Worm (Caenorhabditis elegans) whole organism, L4 larva: ENCODE results near the gene B0524.3.
A peak's percentile ranks its signal among the peaks of the same experiment; 100 is the strongest.

Experiments
- Y75B8A.6 ChIP-seq: fragments of 200-800 bp; sonication (Bioruptor generic); IDR thresholded peaks from 2 replicates; pipeline ENCODE4 v1.3.6; 2022; ENCODE audit warnings: missing genetic modification reagents, missing genetic modification characterization, missing compliant biosample characterization
- ZK337.2 ChIP-seq: fragments of 200-800 bp; sonication (Bioruptor generic); IDR thresholded peaks from 2 replicates; pipeline ENCODE4 v1.3.6; 2022; ENCODE audit warnings: missing genetic modification reagents, missing genetic modification characterization, missing compliant biosample characterization
- aly-2 ChIP-seq: sonication (generic microtip); optimal IDR thresholded peaks from 2 replicates; lab custom pipeline; 2018; ENCODE audit warnings: missing biosample characterization, missing genetic modification characterization
- ama-1 ChIP-seq: fragments of 150-350 bp; optimal IDR thresholded peaks from 2 replicates; lab custom pipeline; 2014; ENCODE audit warnings: inconsistent platforms, mixed read lengths
- hlh-30 ChIP-seq: sonication (generic microtip); optimal IDR thresholded peaks from 2 replicates; lab custom pipeline; 2017; ENCODE audit warnings: antibody characterized with exemption, mild to moderate bottlenecking, missing genetic modification characterization, missing compliant biosample characterization; ENCODE audit not compliant: insufficient read depth
- jun-1 ChIP-seq: fragments of 150-350 bp; optimal IDR thresholded peaks from 2 replicates; lab custom pipeline; 2014; ENCODE audit warnings: missing biosample characterization, missing genetic modification reagents, missing genetic modification characterization
- mep-1 ChIP-seq: fragments of 150-350 bp; sonication (generic microtip); optimal IDR thresholded peaks from 3 replicates; lab custom pipeline; 2014; ENCODE audit warnings: missing biosample characterization, missing genetic modification characterization
- zip-2 ChIP-seq: fragments of 150-350 bp; optimal IDR thresholded peaks from 2 replicates; lab custom pipeline; 2014; ENCODE audit warnings: missing biosample characterization, missing genetic modification characterization

- 0 out of 2 replicates have a peak, but pooled peaks have one; percentile 28 for TF ChIP-seq Y75B8A.6
- TF ChIP-seq mep-1 (tag; lab: Kevin White, UChicago) = peak; percentile 88
- TF ChIP-seq ZK337.2 = peak; percentile 47; the same call in 1 of the 2 replicates
- peak; percentile 90 for TF ChIP-seq hlh-30
- peak; percentile 87 for TF ChIP-seq jun-1
- no peak for TF ChIP-seq aly-2
- no peak for TF ChIP-seq zip-2 (tag; lab: Kevin White, UChicago)
- TF ChIP-seq ama-1 (lab: Kevin White, UChicago) = peak; percentile 76
Measured at ce11 chrIII:1926456-1926855, 39.0 kb downstream of the B0524.3 start.
